Fruit fly (Drosophila melanogaster) Kc167 (cell line): ENCODE measurements around the gene Coq3.

ENCODE experiments used
- Myc ChIP-seq: fragments of >200 bp; optimal IDR thresholded peaks from 2 replicates; lab custom pipeline; 2017; ENCODE audit warnings: missing external identifiers
- Sin3A ChIP-seq: fragments of >200 bp; optimal IDR thresholded peaks from 2 replicates; lab custom pipeline; 2018; ENCODE audit warnings: missing external identifiers
- h ChIP-seq: fragments of >200 bp; optimal IDR thresholded peaks from 3 replicates; lab custom pipeline; 2018; ENCODE audit warnings: missing external identifiers
- insv ChIP-seq: fragments of >200 bp; optimal IDR thresholded peaks from 3 replicates; lab custom pipeline; 2018; ENCODE audit warnings: missing external identifiers
- psq ChIP-seq: fragments of >200 bp; optimal IDR thresholded peaks from 2 replicates; lab custom pipeline; 2017; ENCODE audit warnings: missing external identifiers
- ttk ChIP-seq: sonication (Bioruptor generic); optimal IDR thresholded peaks from 2 replicates; lab custom pipeline; 2017; ENCODE audit warnings: missing external identifiers

The Coq3 gene

DNA sequence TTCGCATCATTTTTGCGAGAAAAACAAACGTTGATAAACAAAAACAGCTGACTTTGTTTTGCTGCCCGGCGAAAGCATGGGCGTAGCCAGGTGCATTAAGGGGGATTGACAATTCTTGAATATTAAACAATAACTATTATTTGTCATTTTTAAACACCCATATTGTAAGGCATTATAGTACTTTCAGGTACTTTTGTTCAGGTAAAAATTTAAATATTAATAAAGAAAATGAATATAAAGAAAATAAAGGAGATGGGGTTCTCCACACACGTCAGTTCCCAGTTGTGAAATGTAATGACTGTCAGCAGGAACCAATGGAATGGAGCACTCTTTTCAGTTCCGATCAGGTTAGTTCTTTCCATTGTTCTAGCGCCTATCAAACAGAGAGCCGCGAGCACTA is at the start of gene Coq3, which contains the start of gene Pld3:
TSS of gene Coq3 (minus strand) at position 58 of the 400 bp plus-strand sequence.
TSS of gene Pld3 (plus strand) at position 294 of the 400 bp plus-strand sequence.
- TF ChIP-seq insv (lab: Kevin White, UChicago) = no peak
- no peak for TF ChIP-seq Myc (lab: Kevin White, UChicago)
- TF ChIP-seq h (lab: Kevin White, UChicago) = no peak
- no peak for TF ChIP-seq Sin3A
- no peak for TF ChIP-seq psq (lab: Kevin White, UChicago)
- TF ChIP-seq ttk (lab: Kevin White, UChicago) = no peak

DNA sequence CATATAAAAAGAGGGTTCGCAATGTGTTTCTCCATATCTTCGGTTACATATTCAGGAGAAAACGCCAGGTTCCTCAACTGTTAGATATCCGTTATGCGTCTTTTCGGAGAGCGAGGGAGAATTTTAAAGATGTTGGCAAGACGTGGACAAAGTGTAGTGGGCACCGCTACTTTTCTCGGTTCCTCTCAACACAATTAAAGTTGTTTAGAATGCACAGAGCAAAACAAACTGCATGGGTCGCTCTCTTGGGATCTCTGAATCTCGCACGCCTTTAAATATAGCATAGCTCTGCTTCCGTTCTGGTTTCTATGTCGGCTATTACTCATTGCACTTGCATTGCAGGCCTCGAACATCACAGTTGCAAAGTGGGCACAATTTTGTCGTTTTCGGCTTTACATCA is 47.8 kb upstream of the Coq3 start, which contains the start of gene clumsy:
TSS of gene clumsy (plus strand) at position 301 of the 400 bp plus-strand sequence.
- TF ChIP-seq insv (lab: Kevin White, UChicago) (no peak), Sin3A (no peak), h (lab: Kevin White, UChicago) (no peak), psq (lab: Kevin White, UChicago) (no peak), ttk (lab: Kevin White, UChicago) (no peak), Myc (lab: Kevin White, UChicago) (no peak)

DNA sequence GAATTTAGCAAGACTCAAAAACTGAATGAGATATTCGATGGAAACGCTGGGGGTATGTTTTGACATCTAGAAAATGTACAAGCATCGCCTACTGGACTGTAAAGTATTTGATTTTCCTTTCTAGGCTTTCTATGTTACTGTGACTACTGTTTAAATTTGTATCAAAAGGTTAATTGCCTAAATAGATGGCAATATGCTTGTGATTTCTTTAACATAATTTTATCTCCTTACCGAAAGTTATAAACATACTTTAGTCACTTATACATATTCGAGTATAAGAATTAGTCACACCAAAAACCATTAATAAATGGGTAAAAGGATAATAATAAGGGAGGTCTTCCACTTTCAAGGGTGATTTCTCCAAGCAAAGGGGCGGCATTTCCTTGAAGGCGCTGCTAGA is 44.3 kb upstream of the Coq3 start, which contains the start of gene CG31988:
TSS of gene CG31988 (minus strand) at position 101 of the 400 bp plus-strand sequence.
- TF ChIP-seq Sin3A (no peak), h (lab: Kevin White, UChicago) (no peak), Myc (lab: Kevin White, UChicago) (no peak), ttk (lab: Kevin White, UChicago) (no peak), insv (lab: Kevin White, UChicago) (no peak), psq (lab: Kevin White, UChicago) (no peak)

DNA sequence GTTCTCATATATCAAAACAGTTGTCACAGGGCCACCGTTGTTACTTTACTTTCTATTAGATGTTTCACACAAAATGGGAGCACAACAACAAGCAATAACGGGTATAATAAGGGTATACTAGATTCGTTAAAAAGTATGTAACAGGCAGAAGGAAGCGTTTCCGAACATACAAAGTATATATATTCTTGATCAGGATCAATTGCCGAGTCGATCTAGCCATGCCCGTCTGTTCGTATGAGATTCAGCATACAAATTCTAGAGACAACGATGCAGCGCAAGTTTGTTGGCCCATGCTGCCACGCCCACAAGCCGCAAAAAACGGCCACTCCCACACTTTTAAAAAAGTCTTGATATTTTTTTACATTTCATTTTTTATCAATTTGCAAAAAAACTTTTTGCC is 41.9 kb upstream of the Coq3 start, which contains the start of gene CG31624:
TSS of gene CG31624 (minus strand) at position 101 of the 400 bp plus-strand sequence.
- TF ChIP-seq h (lab: Kevin White, UChicago) (no peak), Sin3A (no peak), insv (lab: Kevin White, UChicago) (no peak), Myc (lab: Kevin White, UChicago) (no peak), ttk (lab: Kevin White, UChicago) (no peak), psq (lab: Kevin White, UChicago) (no peak)

DNA sequence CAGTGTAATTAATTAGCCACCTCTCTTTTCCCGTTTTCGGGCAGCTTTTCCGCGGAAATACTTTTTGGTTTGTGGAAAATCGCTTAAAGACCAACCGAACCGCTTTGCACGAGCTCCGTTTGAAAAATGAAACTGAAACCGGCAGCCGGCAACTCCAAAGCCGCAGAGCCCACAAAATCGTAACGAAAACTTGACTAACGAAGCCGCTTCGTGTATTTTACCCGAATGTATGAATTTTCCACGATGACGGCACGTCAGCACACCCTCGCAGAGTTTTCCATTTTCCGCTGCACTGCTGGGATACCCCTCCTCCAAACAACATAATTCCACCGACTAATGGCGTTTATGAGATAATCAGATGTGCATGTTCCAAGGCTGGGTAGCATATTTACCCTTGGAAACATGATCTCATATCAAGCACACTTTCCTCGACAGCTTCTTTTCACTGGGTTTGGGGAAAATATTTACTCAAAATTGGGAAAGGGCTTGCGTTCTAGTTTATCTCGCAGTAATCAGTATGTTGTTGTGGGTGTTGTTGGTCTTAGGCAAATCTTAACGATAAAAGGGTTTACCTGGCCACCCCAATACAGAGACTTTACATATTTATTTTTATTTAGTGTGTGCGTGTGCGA is 40.3 kb upstream of the Coq3 start, which contains the start of gene Ret:
TSS of gene Ret (minus strand) at position 130 of the 632 bp plus-strand sequence.
- no peak for TF ChIP-seq h (lab: Kevin White, UChicago)
- no peak for TF ChIP-seq Sin3A
- TF ChIP-seq insv (lab: Kevin White, UChicago) = no peak
- TF ChIP-seq psq (lab: Kevin White, UChicago) = no peak
- no peak for TF ChIP-seq Myc (lab: Kevin White, UChicago)
- no peak for TF ChIP-seq ttk (lab: Kevin White, UChicago)

DNA sequence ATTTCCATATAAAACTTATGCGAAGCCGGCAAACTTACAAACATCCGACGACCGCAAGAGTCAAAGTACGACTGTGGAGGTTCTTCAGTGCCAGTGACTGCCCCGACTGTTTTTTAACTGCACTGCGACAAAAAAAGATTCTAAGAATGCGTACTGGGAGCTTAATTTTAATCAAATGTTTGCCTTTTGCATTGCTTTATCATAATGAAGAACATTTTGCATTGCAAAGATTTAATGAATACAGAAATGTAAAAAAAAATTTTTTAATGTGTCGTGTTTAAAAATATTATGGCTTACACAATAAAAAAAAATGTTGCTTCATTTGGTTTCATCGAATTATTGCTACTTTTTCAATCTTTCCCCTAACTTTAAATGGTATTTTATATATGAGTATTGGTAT is 38.8 kb upstream of the Coq3 start:
- TF ChIP-seq Sin3A (no peak), h (lab: Kevin White, UChicago) (no peak), ttk (lab: Kevin White, UChicago) (no peak), Myc (lab: Kevin White, UChicago) (no peak), psq (lab: Kevin White, UChicago) (no peak), insv (lab: Kevin White, UChicago) (no peak)

DNA sequence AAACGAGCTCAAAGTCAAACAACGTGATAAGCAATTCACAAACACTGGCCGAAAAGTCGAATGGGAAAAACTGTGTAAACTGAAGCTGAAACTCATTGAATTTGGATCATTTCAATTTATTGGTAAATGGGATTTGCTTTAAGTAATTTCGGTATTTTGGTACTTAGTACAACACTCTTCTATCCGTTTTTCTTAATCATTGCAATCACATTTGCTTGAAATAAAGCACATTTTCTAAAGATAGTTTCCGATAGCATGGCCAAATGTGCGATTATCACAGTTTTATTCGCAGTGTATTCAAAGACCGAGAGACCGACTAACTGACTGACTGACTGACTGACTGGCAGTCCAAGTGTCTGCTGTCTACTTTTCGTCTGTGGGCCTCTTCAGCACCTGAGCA is 38.1 kb upstream of the Coq3 start:
- TF ChIP-seq psq (lab: Kevin White, UChicago) = no peak
- no peak for TF ChIP-seq h (lab: Kevin White, UChicago)
- TF ChIP-seq Myc (lab: Kevin White, UChicago) = no peak
- no peak for TF ChIP-seq ttk (lab: Kevin White, UChicago)
- TF ChIP-seq Sin3A = no peak
- no peak for TF ChIP-seq insv (lab: Kevin White, UChicago)

DNA sequence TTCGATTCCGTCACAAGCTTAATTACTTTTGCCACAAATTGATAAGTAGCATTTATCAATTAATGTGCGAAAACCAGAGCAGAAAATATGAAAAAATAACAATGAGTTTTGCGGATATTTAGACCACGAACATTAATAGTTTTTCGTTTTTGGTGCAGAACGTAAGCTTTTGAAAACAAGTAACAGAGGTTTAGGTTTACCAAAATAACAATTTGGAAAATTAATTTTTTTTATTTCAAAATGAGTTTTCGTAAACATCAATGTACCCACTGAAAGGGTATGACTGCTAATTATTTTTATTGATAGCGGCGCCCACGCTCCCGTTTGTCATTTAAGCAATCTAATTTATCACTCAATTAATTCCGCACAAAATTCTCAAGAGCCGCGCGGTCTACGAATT is 36.9 kb upstream of the Coq3 start:
- TF ChIP-seq insv (lab: Kevin White, UChicago) = no peak
- no peak for TF ChIP-seq h (lab: Kevin White, UChicago)
- TF ChIP-seq Myc (lab: Kevin White, UChicago) = no peak
- no peak for TF ChIP-seq ttk (lab: Kevin White, UChicago)
- no peak for TF ChIP-seq psq (lab: Kevin White, UChicago)
- no peak for TF ChIP-seq Sin3A

DNA sequence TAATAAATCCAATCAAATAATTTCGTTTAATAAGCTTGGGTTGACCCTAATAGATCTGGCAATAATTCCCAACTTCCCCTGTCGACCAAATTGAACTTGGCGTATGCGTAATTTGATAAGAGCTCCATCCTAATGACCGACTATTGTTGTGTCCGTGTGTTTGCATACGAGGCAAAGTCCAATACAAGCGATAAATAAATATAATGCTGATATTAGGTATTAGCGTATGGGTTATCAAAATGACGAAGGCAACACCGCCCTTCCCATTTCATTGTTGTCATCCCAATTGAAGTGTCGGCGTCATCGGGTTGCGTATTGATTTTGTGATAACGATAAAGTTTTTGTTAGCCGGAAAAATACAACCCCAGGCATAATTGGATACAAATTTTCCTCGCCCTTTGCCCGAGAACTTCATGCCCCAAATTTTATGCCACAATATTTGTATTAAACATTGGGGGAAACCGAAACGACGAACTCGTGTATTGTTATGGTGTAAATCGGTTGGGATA is 30.9 kb upstream of the Coq3 start:
- TF ChIP-seq h (lab: Kevin White, UChicago) (no peak), ttk (lab: Kevin White, UChicago) (no peak)

DNA sequence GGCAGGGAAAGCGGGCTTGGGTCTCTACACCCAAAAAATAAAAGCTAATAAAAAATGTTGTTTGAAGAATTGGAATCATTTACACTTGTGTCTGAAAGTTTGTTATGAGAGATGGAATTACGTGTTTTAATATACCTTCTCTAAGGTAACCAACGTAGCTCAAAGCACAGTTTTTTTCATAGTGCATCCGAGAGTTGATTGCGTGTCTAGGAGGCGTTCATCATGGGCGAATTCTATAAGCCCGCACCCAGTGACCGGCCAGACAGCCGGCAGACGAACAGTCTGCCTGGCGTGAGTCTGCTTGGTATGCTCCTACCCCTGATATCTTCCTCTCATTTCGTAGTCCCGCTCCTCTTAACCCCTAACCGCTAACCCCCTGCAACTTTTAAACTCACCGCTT is 29.3 kb upstream of the Coq3 start:
- TF ChIP-seq insv (lab: Kevin White, UChicago) = no peak
- no peak for TF ChIP-seq Myc (lab: Kevin White, UChicago)
- no peak for TF ChIP-seq Sin3A
- TF ChIP-seq ttk (lab: Kevin White, UChicago) = no peak

DNA sequence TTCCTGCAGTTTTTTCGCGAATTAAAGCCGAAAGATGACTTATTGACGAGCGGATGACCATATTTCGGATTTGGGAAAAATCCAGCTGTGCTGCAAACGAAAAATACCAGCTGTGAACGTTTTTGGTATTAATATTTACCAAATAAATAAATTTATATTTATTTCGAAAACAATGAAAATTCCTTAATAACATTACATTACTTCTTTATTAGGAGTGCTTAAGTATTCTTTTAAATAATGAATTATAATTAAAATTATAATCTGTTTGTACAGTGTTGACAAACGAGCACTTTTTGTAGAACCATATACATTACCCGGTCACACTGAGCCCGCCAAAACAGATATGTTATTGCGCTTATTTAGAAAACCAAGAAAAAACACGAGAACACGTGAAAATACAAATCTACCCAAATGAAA is 21.2 kb upstream of the Coq3 start, which contains the start of the genes bur and Mcm10:
TSS of gene bur (minus strand) at position 69 of the 417 bp plus-strand sequence.
TSS of gene Mcm10 (plus strand) at position 319 of the 417 bp plus-strand sequence.
- no peak for TF ChIP-seq Myc (lab: Kevin White, UChicago)

DNA sequence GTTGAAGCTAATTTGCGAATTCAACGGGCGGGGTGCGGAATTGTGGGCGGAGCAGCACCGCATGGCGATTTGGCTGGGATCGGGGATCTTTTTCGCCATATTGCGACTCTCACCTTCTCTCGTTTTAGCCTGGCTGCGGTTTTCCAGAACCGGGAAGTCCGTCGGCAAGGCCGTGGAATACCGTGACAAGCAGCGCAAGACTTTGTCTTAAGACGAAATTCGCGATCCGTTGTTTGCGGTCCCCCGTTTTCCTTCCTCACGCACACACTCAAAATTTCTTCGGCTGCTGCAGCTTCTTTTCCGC is 20.8 kb upstream of the Coq3 start:
- TF ChIP-seq Myc (lab: Kevin White, UChicago) (no peak), Sin3A (no peak), h (lab: Kevin White, UChicago) (no peak), psq (lab: Kevin White, UChicago) (no peak), insv (lab: Kevin White, UChicago) (no peak), ttk (lab: Kevin White, UChicago) (no peak)
